Worm (Caenorhabditis elegans) whole organism, young adult: ENCODE measurements around the gene ints-13.
A peak's percentile ranks its signal among the peaks of the same experiment; 100 is the strongest.

Experiments used
- B0019.2 ChIP-seq: fragments of 200-800 bp; sonication (Bioruptor generic); conservative IDR thresholded peaks from 2 replicates; pipeline ENCODE4 v1.3.6; 2022; ENCODE audit warnings: missing genetic modification reagents, missing genetic modification characterization, missing compliant biosample characterization
- B0035.1 ChIP-seq: sonication (generic microtip); optimal IDR thresholded peaks from 2 replicates; lab custom pipeline; 2016; ENCODE audit warnings: missing genetic modification characterization, mild to moderate bottlenecking, missing compliant biosample characterization, missing genotype, missing genetic modification reagents
- C06A6.2 ChIP-seq: fragments of 200-800 bp; sonication (Bioruptor generic); conservative IDR thresholded peaks from 2 replicates; pipeline ENCODE4 v1.3.6; 2022; ENCODE audit warnings: missing genetic modification characterization, missing compliant biosample characterization
- F33H1.4 ChIP-seq: fragments of 200-800 bp; sonication (Bioruptor generic); IDR thresholded peaks from 2 replicates; pipeline ENCODE4 v1.3.6; 2022; ENCODE audit warnings: missing genetic modification reagents, missing genetic modification characterization, missing compliant biosample characterization
- T07F8.4 ChIP-seq: sonication (generic microtip); optimal IDR thresholded peaks from 2 replicates; lab custom pipeline; 2016; ENCODE audit warnings: mild to moderate bottlenecking, missing genetic modification characterization, moderate library complexity, missing compliant biosample characterization
- T26A5.8 ChIP-seq: sonication (generic microtip); optimal IDR thresholded peaks from 2 replicates; lab custom pipeline; 2016; ENCODE audit warnings: missing genetic modification characterization, missing compliant biosample characterization
- Y53F4B.3 ChIP-seq: fragments of 200-800 bp; sonication (Bioruptor generic); IDR thresholded peaks from 2 replicates; pipeline ENCODE4 v1.3.6; 2022; ENCODE audit warnings: missing genetic modification reagents, missing genetic modification characterization, missing compliant biosample characterization
- Y56A3A.18 ChIP-seq: fragments of 200-800 bp; sonication (Bioruptor generic); IDR thresholded peaks from 2 replicates; pipeline ENCODE4 v1.3.6; 2022; ENCODE audit warnings: missing genetic modification reagents, missing genetic modification characterization, missing compliant biosample characterization
- ZK185.1 ChIP-seq: sonication (generic microtip); optimal IDR thresholded peaks from 2 replicates; lab custom pipeline; 2016; ENCODE audit warnings: mild to moderate bottlenecking, missing genetic modification characterization, missing compliant biosample characterization; ENCODE audit not compliant: poor library complexity, severe bottlenecking
- akir-1 ChIP-seq: fragments of 200-800 bp; sonication (Bioruptor generic); optimal IDR thresholded peaks from 2 replicates; lab custom pipeline; 2018; ENCODE audit warnings: mild to moderate bottlenecking, missing genetic modification characterization, moderate library complexity, missing compliant biosample characterization
- ama-1 ChIP-seq, 3 experiments: fragments of 150-350 bp in 1 of 3; sonication (generic microtip) in 2 of 3; optimal IDR thresholded peaks; 2 replicates each; lab custom pipeline; 2014 to 2018; ENCODE audit warnings: missing biosample characterization in 2 of 3, missing genetic modification characterization in 2 of 3, missing genetic modification reagents in 2 of 3
- athp-1 ChIP-seq: sonication (generic microtip); optimal IDR thresholded peaks from 2 replicates; lab custom pipeline; 2017; ENCODE audit warnings: mild to moderate bottlenecking, missing genetic modification characterization, missing compliant biosample characterization
- attf-6 ChIP-seq: fragments of 200-800 bp; sonication (Bioruptor generic); IDR thresholded peaks from 2 replicates; pipeline ENCODE4 v1.3.6; 2022; ENCODE audit warnings: missing genetic modification reagents, missing genetic modification characterization, missing compliant biosample characterization
- ccch-3 ChIP-seq: fragments of 200-800 bp; sonication (Bioruptor generic); optimal IDR thresholded peaks from 2 replicates; lab custom pipeline; 2018; ENCODE audit warnings: mild to moderate bottlenecking, missing genetic modification characterization, missing compliant biosample characterization
- ceh-100 ChIP-seq: fragments of 200-800 bp; sonication (Bioruptor generic); IDR thresholded peaks from 2 replicates; pipeline ENCODE4 v1.3.6; 2022; ENCODE audit warnings: missing genetic modification reagents, missing genetic modification characterization, missing compliant biosample characterization
- ceh-40 ChIP-seq: fragments of 200-800 bp; sonication (Bioruptor generic); IDR thresholded peaks from 2 replicates; pipeline ENCODE4 v1.3.6; 2022; ENCODE audit warnings: missing genetic modification characterization, missing compliant biosample characterization
- chd-7 ChIP-seq: sonication (generic microtip); optimal IDR thresholded peaks from 2 replicates; lab custom pipeline; 2016; ENCODE audit warnings: mild to moderate bottlenecking, missing genetic modification characterization, moderate library complexity, missing compliant biosample characterization
- dpff-1 ChIP-seq: sonication (generic microtip); optimal IDR thresholded peaks from 2 replicates; lab custom pipeline; 2017; ENCODE audit warnings: mild to moderate bottlenecking, missing genetic modification characterization, missing compliant biosample characterization
- egl-18 ChIP-seq: fragments of 200-800 bp; sonication (Bioruptor generic); IDR thresholded peaks from 2 replicates; pipeline ENCODE4 v1.3.6; 2022; ENCODE audit warnings: missing genetic modification reagents, missing genetic modification characterization, missing compliant biosample characterization
- fkh-3 ChIP-seq: sonication (generic microtip); optimal IDR thresholded peaks from 2 replicates; lab custom pipeline; 2016; ENCODE audit warnings: mild to moderate bottlenecking, missing genetic modification characterization, missing compliant biosample characterization
- hlh-26 ChIP-seq: fragments of 200-800 bp; sonication (Bioruptor generic); conservative IDR thresholded peaks from 2 replicates; pipeline ENCODE4 v1.3.6; 2022; ENCODE audit warnings: missing genetic modification reagents, missing genetic modification characterization, missing compliant biosample characterization
- hmg-1.2 ChIP-seq: fragments of 200-800 bp; sonication (Bioruptor generic); IDR thresholded peaks from 2 replicates; pipeline ENCODE4 v1.3.6; 2022; ENCODE audit warnings: missing genetic modification reagents, missing genetic modification characterization, missing compliant biosample characterization
- hmg-20 ChIP-seq: fragments of 200-800 bp; sonication (Bioruptor generic); IDR thresholded peaks from 2 replicates; pipeline ENCODE4 v1.3.6; 2022; ENCODE audit warnings: missing genetic modification reagents, missing genetic modification characterization, missing compliant biosample characterization
- lag-1 ChIP-seq: fragments of 200-800 bp; sonication (Bioruptor generic); IDR thresholded peaks from 2 replicates; pipeline ENCODE4 v1.3.6; 2022; ENCODE audit warnings: missing genetic modification reagents, missing genetic modification characterization, missing compliant biosample characterization
- lin-35 ChIP-seq, 3 experiments: fragments of 150-350 bp in 2 of 3; sonication (generic microtip) in 1 of 3; optimal IDR thresholded peaks; 2 replicates each; lab custom pipeline; 2014 to 2018; ENCODE audit warnings: missing biosample characterization in 3 of 3, missing genetic modification characterization in 3 of 3, missing genetic modification reagents in 3 of 3
- lin-40 ChIP-seq: sonication (generic microtip); optimal IDR thresholded peaks from 2 replicates; lab custom pipeline; 2016; ENCODE audit warnings: missing genetic modification characterization, mild to moderate bottlenecking, missing compliant biosample characterization, missing genotype, missing genetic modification reagents
- lir-1 ChIP-seq: fragments of 200-800 bp; sonication (Bioruptor generic); conservative IDR thresholded peaks from 2 replicates; pipeline ENCODE4 v1.3.6; 2022; ENCODE audit warnings: missing genetic modification reagents, missing genetic modification characterization, missing compliant biosample characterization
- lsy-27 ChIP-seq: sonication (generic microtip); optimal IDR thresholded peaks from 2 replicates; lab custom pipeline; 2017; ENCODE audit warnings: missing genetic modification characterization, mild to moderate bottlenecking, missing compliant biosample characterization, antibody characterized with exemption, missing genotype, borderline replicate concordance; ENCODE audit not compliant: insufficient read depth
- mcd-1 ChIP-seq: fragments of 200-800 bp; sonication (Bioruptor generic); IDR thresholded peaks from 2 replicates; pipeline ENCODE4 v1.3.6; 2022; ENCODE audit warnings: missing genetic modification reagents, missing genetic modification characterization, missing compliant biosample characterization
- mes-4 ChIP-seq: sonication (generic microtip); optimal IDR thresholded peaks from 2 replicates; lab custom pipeline; 2016; ENCODE audit warnings: missing genotype, missing genetic modification characterization, missing compliant biosample characterization
- nfya-1 ChIP-seq: sonication (generic microtip); optimal IDR thresholded peaks from 2 replicates; lab custom pipeline; 2017; ENCODE audit warnings: antibody characterized with exemption, missing compliant biosample characterization, missing genetic modification characterization, borderline replicate concordance; ENCODE audit not compliant: insufficient read depth
- nhr-90 ChIP-seq: sonication (generic microtip); optimal IDR thresholded peaks from 2 replicates; lab custom pipeline; 2016; ENCODE audit warnings: missing genotype, mild to moderate bottlenecking, missing genetic modification characterization, missing compliant biosample characterization
- rcor-1 ChIP-seq: fragments of 200-800 bp; sonication (Bioruptor generic); IDR thresholded peaks from 2 replicates; pipeline ENCODE4 v1.3.6; 2022; ENCODE audit warnings: missing genetic modification reagents, missing genetic modification characterization, missing compliant biosample characterization
- rpc-1 ChIP-seq, 2 experiments: fragments of 150-350 bp in 1 of 2; sonication (generic microtip) in 1 of 2; optimal IDR thresholded peaks; 2 replicates each; lab custom pipeline; 2014 to 2018; ENCODE audit warnings: missing biosample characterization in 1 of 2, missing genetic modification characterization in 1 of 2, missing genetic modification reagents in 1 of 2, missing genotype in 1 of 2
- sea-2 ChIP-seq: fragments of 200-800 bp; sonication (Bioruptor generic); IDR thresholded peaks from 2 replicates; pipeline ENCODE4 v1.3.6; 2022; ENCODE audit warnings: missing genetic modification characterization, missing compliant biosample characterization
- snpc-1.1 ChIP-seq: sonication (generic microtip); optimal IDR thresholded peaks from 2 replicates; lab custom pipeline; 2017; ENCODE audit warnings: missing genetic modification characterization, mild to moderate bottlenecking, missing compliant biosample characterization, antibody characterized with exemption, moderate library complexity, missing genotype, missing genetic modification reagents; ENCODE audit not compliant: insufficient read depth
- unc-62 ChIP-seq: fragments of 150-350 bp; optimal IDR thresholded peaks from 2 replicates; lab custom pipeline; 2014; ENCODE audit warnings: missing biosample characterization, missing genetic modification reagents, missing genetic modification characterization
- ztf-18 ChIP-seq: sonication (generic microtip); optimal IDR thresholded peaks from 2 replicates; lab custom pipeline; 2016; ENCODE audit warnings: missing genotype, mild to moderate bottlenecking, missing genetic modification characterization, missing compliant biosample characterization
- ztf-28 ChIP-seq: fragments of 200-800 bp; sonication (Bioruptor generic); IDR thresholded peaks from 2 replicates; pipeline ENCODE4 v1.3.6; 2022; ENCODE audit warnings: missing genetic modification reagents, missing genetic modification characterization, missing compliant biosample characterization

ints-13 gene

ce11 chrIV:273299-273698 lies 36.0 kb upstream of the ints-13 start, which contains the start of gene srh-282:
Gene srh-282 (minus strand): TSS chrIV:273399.
- TF ChIP-seq attf-6 (GFP tag; lab: Robert Waterston, UW) = no peak
- no peak for TF ChIP-seq athp-1 (tag; lab: Kevin White, UChicago)
- TF ChIP-seq B0035.1 (tag; lab: Kevin White, UChicago) = no peak
- TF ChIP-seq dpff-1 (tag; lab: Kevin White, UChicago) = no peak
- no peak for TF ChIP-seq Y56A3A.18 (GFP tag; lab: Robert Waterston, UW)

DNA sequence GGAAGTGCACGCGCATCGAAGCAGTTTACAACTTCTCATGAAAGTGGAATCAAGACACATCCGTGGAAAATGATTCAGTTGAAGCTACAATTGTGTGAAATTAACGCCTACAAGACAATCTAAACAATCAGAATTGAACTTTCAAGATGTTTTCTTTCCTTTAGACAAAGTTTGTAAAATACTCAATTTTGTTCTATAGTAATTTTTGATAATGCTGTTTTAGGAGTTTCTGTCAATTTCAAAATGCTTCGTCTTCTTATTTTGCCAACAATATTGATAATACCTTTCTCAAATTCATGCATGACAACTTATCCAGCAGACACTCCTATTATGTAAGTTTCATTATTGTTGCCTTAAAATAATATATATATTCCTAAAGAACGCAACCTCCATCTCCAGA lies 31.9 kb upstream of the ints-13 start, which contains the start of gene T21D12.11:
Gene T21D12.11, plus strand, starts transcription at position 301 of the 400 bp plus-strand sequence.
- TF ChIP-seq nhr-90 (no peak), ztf-28 (GFP tag; lab: Robert Waterston, UW) (no peak), snpc-1.1 (tag; lab: Kevin White, UChicago) (no peak), hlh-26 (GFP tag; lab: Robert Waterston, UW) (no peak), chd-7 (tag; lab: Kevin White, UChicago) (no peak), lag-1 (GFP tag; lab: Robert Waterston, UW) (no peak), mes-4 (no peak), rcor-1 (GFP tag; lab: Robert Waterston, UW) (no peak), akir-1 (no peak), fkh-3 (no peak), sea-2 (no peak), hmg-20 (GFP tag; lab: Robert Waterston, UW) (no peak), ztf-18 (tag; lab: Kevin White, UChicago) (no peak), C06A6.2 (no peak)

DNA sequence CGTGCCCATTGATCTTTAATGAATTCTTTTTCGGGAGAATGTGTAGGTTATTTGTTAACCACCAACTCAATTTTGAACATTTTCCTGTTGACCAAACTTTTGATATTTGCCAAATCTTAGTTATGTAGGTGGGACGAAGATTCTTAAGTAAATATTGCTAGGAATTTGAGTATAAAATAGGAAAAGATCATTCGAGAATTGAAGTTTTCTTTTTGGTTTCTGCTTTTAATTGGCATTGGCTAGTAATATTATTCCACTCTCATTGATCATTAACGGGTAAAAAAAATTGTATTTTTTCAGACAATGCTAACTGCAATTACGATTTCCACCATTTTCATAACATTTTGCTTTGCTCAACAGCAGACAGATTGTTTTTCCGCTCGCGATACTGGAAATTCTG lies 28.9 kb upstream of the ints-13 start, which contains the start of gene T21D12.12:
Gene T21D12.12, plus strand, starts transcription at position 301 of the 400 bp plus-strand sequence.
- TF ChIP-seq lin-40 = no peak
- no peak for TF ChIP-seq lsy-27 (tag; lab: Kevin White, UChicago)
- no peak for TF ChIP-seq rpc-1 (optimal IDR thresholded peaks at IDR 0.05; lab: Kevin White, UChicago)
- TF ChIP-seq rpc-1 (tag; optimal IDR thresholded peaks at IDR 0.05; lab: Kevin White, UChicago) = no peak
- no peak for TF ChIP-seq lir-1
- TF ChIP-seq T26A5.8 = no peak
- TF ChIP-seq ceh-40 (GFP tag; lab: Robert Waterston, UW) = no peak
- no peak for TF ChIP-seq ama-1 (optimal IDR thresholded peaks at IDR 0.05; lab: Kevin White, UChicago)
- TF ChIP-seq ama-1 (GFP tag; optimal IDR thresholded peaks at IDR 0.05; lab: Kevin White, UChicago) = no peak
- no peak for TF ChIP-seq ceh-100
- TF ChIP-seq Y53F4B.3 = no peak
- TF ChIP-seq unc-62 = no peak
- no peak for TF ChIP-seq F33H1.4 (GFP tag; lab: Robert Waterston, UW)
- no peak for TF ChIP-seq B0019.2 (GFP tag; lab: Robert Waterston, UW)

DNA sequence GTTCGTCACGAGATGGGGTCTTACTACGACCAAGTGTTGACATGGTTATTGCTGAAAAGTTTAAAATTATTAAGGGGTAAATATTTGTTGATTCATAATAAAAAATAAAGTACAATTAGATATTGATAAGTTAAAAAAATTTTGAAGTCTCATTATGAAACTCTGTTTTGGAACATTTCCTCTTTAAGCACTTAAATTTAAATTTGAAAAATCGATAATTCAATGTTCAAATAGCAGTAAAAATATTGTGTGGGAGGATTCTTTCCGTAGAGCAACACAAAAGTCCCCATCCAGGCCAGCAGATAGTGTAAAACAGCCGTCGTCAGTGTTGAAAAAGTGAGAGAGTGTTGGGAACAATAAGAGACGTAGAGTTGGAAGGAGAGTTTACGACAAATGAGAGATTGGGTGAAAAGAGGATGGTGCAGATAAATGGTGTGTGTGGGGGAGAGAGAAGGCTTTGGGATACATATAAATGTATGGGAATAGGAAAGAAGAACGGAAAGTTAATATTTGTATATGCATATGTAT lies 27.0 kb upstream of the ints-13 start, which contains the start of gene pat-6:
Gene pat-6, minus strand, starts transcription at position 51 of the 528 bp plus-strand sequence.
- TF ChIP-seq ccch-3 (GFP tag; lab: Kevin White, UChicago) (no peak), T07F8.4 (no peak), nfya-1 (tag; lab: Kevin White, UChicago) (no peak), hmg-1.2 (GFP tag; lab: Robert Waterston, UW) (peak; percentile 80; the same call in 1 of the 2 replicates), ZK185.1 (no peak), egl-18 (no peak), mcd-1 (no peak), lag-1 (GFP tag; lab: Robert Waterston, UW) (no peak), lin-35 (GFP tag; optimal IDR thresholded peaks at IDR 0.05; lab: Kevin White, UChicago) (peak in 1 of 3 experiments; percentile 34)
